Fruit fly (Drosophila melanogaster) whole organism, embryonic: ENCODE measurements around the gene cu.

Experiments
- B-H1 ChIP-seq: fragments of 200-800 bp; sonication (Bioruptor generic); IDR thresholded peaks from 3 replicates; pipeline ENCODE4 v1.3.6; 2022; ENCODE audit warnings: missing biosample characterization, missing genetic modification characterization
- CG10267 ChIP-seq: fragments of 200-800 bp; sonication (Bioruptor generic); optimal IDR thresholded peaks from 2 replicates; lab custom pipeline; 2018; ENCODE audit warnings: missing biosample characterization, mild to moderate bottlenecking, missing genetic modification characterization, moderate library complexity
- CG12104 ChIP-seq: fragments of 200-800 bp; sonication (Bioruptor generic); optimal IDR thresholded peaks from 3 replicates; lab custom pipeline; 2016; ENCODE audit warnings: missing biosample characterization, missing genetic modification characterization
- CG12299 ChIP-seq: fragments of 200-800 bp; sonication (Bioruptor generic); optimal IDR thresholded peaks from 2 replicates; lab custom pipeline; 2018; ENCODE audit warnings: missing biosample characterization, mild to moderate bottlenecking, missing genetic modification characterization
- CG13123 ChIP-seq: fragments of 200-800 bp; sonication (Bioruptor generic); optimal IDR thresholded peaks from 2 replicates; lab custom pipeline; 2016; ENCODE audit warnings: missing biosample characterization, missing genetic modification characterization
- CG13296 ChIP-seq: fragments of 200-800 bp; sonication (Bioruptor generic); optimal IDR thresholded peaks from 3 replicates; lab custom pipeline; 2018; ENCODE audit warnings: missing biosample characterization, mild to moderate bottlenecking, missing genetic modification characterization
- CG14710 ChIP-seq: fragments of 200-800 bp; sonication (Bioruptor generic); optimal IDR thresholded peaks from 3 replicates; lab custom pipeline; 2019; ENCODE audit warnings: missing biosample characterization, mild to moderate bottlenecking, missing genetic modification characterization, moderate library complexity
- CG17359 ChIP-seq: fragments of 200-800 bp; sonication (Bioruptor generic); optimal IDR thresholded peaks from 3 replicates; lab custom pipeline; 2018; ENCODE audit warnings: missing biosample characterization, mild to moderate bottlenecking, missing genetic modification characterization, moderate library complexity
- CG18262 ChIP-seq: fragments of 200-800 bp; optimal IDR thresholded peaks from 3 replicates; lab custom pipeline; 2019; ENCODE audit warnings: missing biosample characterization, mild to moderate bottlenecking, missing genetic modification characterization, moderate library complexity
- CG2120 ChIP-seq: fragments of 200-800 bp; sonication (Bioruptor generic); optimal IDR thresholded peaks from 3 replicates; lab custom pipeline; 2016; ENCODE audit warnings: missing biosample characterization, missing genetic modification characterization
- CG2712 ChIP-seq: fragments of 200-800 bp; optimal IDR thresholded peaks from 3 replicates; lab custom pipeline; 2019; ENCODE audit warnings: missing biosample characterization, mild to moderate bottlenecking, missing genetic modification characterization, moderate library complexity
- CG30431 ChIP-seq: fragments of 200-800 bp; sonication (Bioruptor generic); optimal IDR thresholded peaks from 2 replicates; lab custom pipeline; 2017; ENCODE audit warnings: missing biosample characterization, missing genetic modification characterization
- CG31441 ChIP-seq: fragments of 200-800 bp; sonication (Bioruptor generic); IDR thresholded peaks from 2 replicates; pipeline ENCODE4 v1.3.6; 2022; ENCODE audit warnings: missing biosample characterization, missing genetic modification characterization
- CG3281 ChIP-seq: fragments of 200-800 bp; sonication (Bioruptor generic); optimal IDR thresholded peaks from 3 replicates; lab custom pipeline; 2017; ENCODE audit warnings: missing biosample characterization, mild to moderate bottlenecking, missing genetic modification characterization
- CG34376 ChIP-seq: fragments of 200-800 bp; sonication (Bioruptor generic); optimal IDR thresholded peaks from 2 replicates; lab custom pipeline; 2018; ENCODE audit warnings: missing biosample characterization, mild to moderate bottlenecking, missing genetic modification characterization
- CG3995 ChIP-seq: fragments of 200-800 bp; sonication (Bioruptor generic); optimal IDR thresholded peaks from 3 replicates; lab custom pipeline; 2016; ENCODE audit warnings: missing biosample characterization, missing genetic modification characterization
- CG4282 ChIP-seq: fragments of 200-800 bp; sonication (Bioruptor generic); optimal IDR thresholded peaks from 2 replicates; lab custom pipeline; 2016; ENCODE audit warnings: missing biosample characterization, missing genetic modification characterization
- CG43689 ChIP-seq: fragments of 200-800 bp; sonication (Bioruptor generic); IDR thresholded peaks from 2 replicates; pipeline ENCODE4 v1.3.6; 2022; ENCODE audit warnings: missing biosample characterization, missing genetic modification characterization
- CG4854 ChIP-seq: fragments of 200-800 bp; sonication (Bioruptor generic); optimal IDR thresholded peaks from 2 replicates; lab custom pipeline; 2016; ENCODE audit warnings: missing biosample characterization, missing genetic modification characterization, inconsistent platforms
- CG6683 ChIP-seq: fragments of 200-800 bp; sonication (Bioruptor generic); optimal IDR thresholded peaks from 2 replicates; lab custom pipeline; 2017; ENCODE audit warnings: missing biosample characterization, mild to moderate bottlenecking, missing genetic modification characterization, missing genetic modification reagents
- CG7987 ChIP-seq: fragments of 200-800 bp; sonication (Bioruptor generic); optimal IDR thresholded peaks from 2 replicates; lab custom pipeline; 2018; ENCODE audit warnings: missing biosample characterization, mild to moderate bottlenecking, missing genetic modification characterization, moderate library complexity
- CG8290 ChIP-seq, 3 experiments: fragments of 200-800 bp; sonication (Bioruptor generic); optimal IDR thresholded peaks; 2 replicates each; lab custom pipeline; 2016 to 2019; ENCODE audit warnings: missing biosample characterization in 3 of 3, missing genetic modification characterization in 3 of 3, mild to moderate bottlenecking in 2 of 3, moderate library complexity in 1 of 3
- CG9817 ChIP-seq: fragments of 200-800 bp; sonication (Bioruptor generic); optimal IDR thresholded peaks from 2 replicates; lab custom pipeline; 2018; ENCODE audit warnings: missing biosample characterization, mild to moderate bottlenecking, missing genetic modification characterization, moderate library complexity
- Drgx ChIP-seq: fragments of 200-800 bp; sonication (Bioruptor generic); IDR thresholded peaks from 2 replicates; pipeline ENCODE4 v1.3.6; 2022; ENCODE audit warnings: missing biosample characterization, missing genetic modification characterization
- Fer1 ChIP-seq: fragments of 200-800 bp; sonication (Bioruptor generic); optimal IDR thresholded peaks from 2 replicates; lab custom pipeline; 2017; ENCODE audit warnings: missing biosample characterization, mild to moderate bottlenecking, missing genetic modification characterization
- Fer3 ChIP-seq: fragments of 200-800 bp; sonication (Bioruptor generic); optimal IDR thresholded peaks from 2 replicates; lab custom pipeline; 2018; ENCODE audit warnings: missing biosample characterization, mild to moderate bottlenecking, missing genetic modification characterization, moderate library complexity
- H15 ChIP-seq: fragments of 200-800 bp; sonication (Bioruptor generic); IDR thresholded peaks from 3 replicates; pipeline ENCODE4 v1.3.6; 2022; ENCODE audit warnings: missing biosample characterization, missing genetic modification characterization
- HLH3B ChIP-seq: fragments of 200-800 bp; sonication (Bioruptor generic); IDR thresholded peaks from 2 replicates; pipeline ENCODE4 v1.3.6; 2022; ENCODE audit warnings: missing biosample characterization, missing genetic modification characterization
- Hr78 ChIP-seq, 2 experiments: fragments of 200-800 bp in 1 of 2; fragments of >200 bp in 1 of 2; sonication (Bioruptor generic) in 1 of 2; optimal IDR thresholded peaks; 2 replicates each; lab custom pipeline; 2017 to 2019; ENCODE audit warnings: missing biosample characterization in 2 of 2, missing genetic modification characterization in 2 of 2, mild to moderate bottlenecking in 1 of 2, moderate library complexity in 1 of 2
- Nf-YC ChIP-seq: fragments of 200-800 bp; optimal IDR thresholded peaks from 3 replicates; lab custom pipeline; 2019; ENCODE audit warnings: missing biosample characterization, mild to moderate bottlenecking, missing genetic modification characterization, moderate library complexity
- Pdp1 ChIP-seq, 2 experiments: fragments of 200-800 bp; sonication (Bioruptor generic); optimal IDR thresholded peaks; 3 replicates each; lab custom pipeline; 2016; ENCODE audit warnings: missing biosample characterization in 2 of 2, missing genetic modification characterization in 2 of 2, mild to moderate bottlenecking in 1 of 2, moderate library complexity in 1 of 2
- Ptx1 ChIP-seq: fragments of 200-800 bp; sonication (Bioruptor generic); IDR thresholded peaks from 2 replicates; pipeline ENCODE4 v1.3.6; 2022; ENCODE audit warnings: missing biosample characterization, missing genetic modification characterization
- Rfx ChIP-seq: fragments of 200-800 bp; sonication (Bioruptor generic); IDR thresholded peaks from 2 replicates; pipeline ENCODE4 v1.3.6; 2022; ENCODE audit warnings: missing biosample characterization, missing genetic modification characterization
- Side ChIP-seq: fragments of 200-800 bp; sonication (Bioruptor generic); optimal IDR thresholded peaks from 2 replicates; lab custom pipeline; 2016; ENCODE audit warnings: missing biosample characterization, missing genetic modification characterization
- ac ChIP-seq: fragments of 200-800 bp; sonication (Bioruptor generic); optimal IDR thresholded peaks from 3 replicates; lab custom pipeline; 2017; ENCODE audit warnings: missing biosample characterization, mild to moderate bottlenecking, missing genetic modification characterization
- chinmo ChIP-seq: fragments of 200-800 bp; sonication (Bioruptor generic); IDR thresholded peaks from 4 replicates; pipeline ENCODE4 v1.3.6; 2022; ENCODE audit warnings: missing biosample characterization, missing genetic modification characterization; ENCODE audit not compliant: partially characterized antibody
- croc ChIP-seq: fragments of 200-800 bp; sonication (Bioruptor generic); conservative IDR thresholded peaks from 3 replicates; pipeline ENCODE4 v1.3.6; 2022; ENCODE audit warnings: missing biosample characterization, missing genetic modification characterization
- ind ChIP-seq: fragments of 200-800 bp; sonication (Bioruptor generic); optimal IDR thresholded peaks from 3 replicates; lab custom pipeline; 2016; ENCODE audit warnings: missing biosample characterization, missing genetic modification characterization
- lab ChIP-seq: fragments of 200-800 bp; sonication (Bioruptor generic); optimal IDR thresholded peaks from 3 replicates; lab custom pipeline; 2017; ENCODE audit warnings: missing biosample characterization, missing genetic modification characterization, mild to moderate bottlenecking, moderate library complexity, missing genetic modification reagents
- lbe ChIP-seq: fragments of 200-800 bp; sonication (Bioruptor generic); optimal IDR thresholded peaks from 2 replicates; lab custom pipeline; 2016; ENCODE audit warnings: missing biosample characterization, mild to moderate bottlenecking, missing genetic modification characterization
- mam ChIP-seq: fragments of 200-800 bp; sonication (Bioruptor generic); optimal IDR thresholded peaks from 3 replicates; lab custom pipeline; 2016; ENCODE audit warnings: missing biosample characterization, missing genetic modification characterization
- phol ChIP-seq: fragments of 200-800 bp; sonication (Bioruptor generic); optimal IDR thresholded peaks from 3 replicates; lab custom pipeline; 2018; ENCODE audit warnings: missing biosample characterization, mild to moderate bottlenecking, missing genetic modification characterization, moderate library complexity
- salm ChIP-seq: fragments of 200-800 bp; sonication (Bioruptor generic); optimal IDR thresholded peaks from 2 replicates; lab custom pipeline; 2018; ENCODE audit warnings: missing biosample characterization, mild to moderate bottlenecking, missing genetic modification characterization
- sug ChIP-seq: fragments of 200-800 bp; optimal IDR thresholded peaks from 2 replicates; lab custom pipeline; 2019; ENCODE audit warnings: missing biosample characterization, mild to moderate bottlenecking, missing genetic modification characterization, moderate library complexity
- unpg ChIP-seq: fragments of 200-800 bp; sonication (Bioruptor generic); optimal IDR thresholded peaks from 3 replicates; lab custom pipeline; 2018; ENCODE audit warnings: missing biosample characterization, mild to moderate bottlenecking, missing genetic modification characterization, moderate library complexity
- vvl ChIP-seq: fragments of 200-800 bp; sonication (Bioruptor generic); IDR thresholded peaks from 2 replicates; pipeline ENCODE4 v1.3.6; 2022; ENCODE audit warnings: missing biosample characterization, missing genetic modification characterization
- wdn ChIP-seq: fragments of 200-800 bp; sonication (Bioruptor generic); IDR thresholded peaks from 2 replicates; pipeline ENCODE4 v1.3.6; 2022; ENCODE audit warnings: missing biosample characterization, missing genetic modification characterization

Gene cu

dm6 chr3R:11240891-11241290 is 43.5 kb downstream of the cu start, which contains the start of the genes scpr-B and scpr-A (continued):
- no peak for TF ChIP-seq vvl

dm6 chr3R:11243057-11243740 is 45.8 kb downstream of the cu start:
- TF ChIP-seq CG2712 (peak; percentile 63), CG13123 (GFP tag; lab: Kevin White, UChicago) (no peak), CG10267 (tag; lab: Kevin White, UChicago) (peak; percentile 34), croc (GFP tag; lab: Robert Waterston, UW) (no peak), Side (GFP tag; lab: Kevin White, UChicago) (peak; percentile 13), Pdp1 (GFP tag; optimal IDR thresholded peaks at IDR 0.05; lab: Kevin White, UChicago) (peak in 1 of 2 experiments; percentile 97), CG4282 (GFP tag; lab: Kevin White, UChicago) (no peak), sug (tag; lab: Kevin White, UChicago) (peak; percentile 24), Rfx (GFP tag; lab: Robert Waterston, UW) (peak; percentile 66), H15 (GFP tag; lab: Robert Waterston, UW) (no peak), chinmo (GFP tag; lab: Robert Waterston, UW) (peak; percentile 15; the same call in 1 of the 4 replicates), CG34376 (no peak), CG30431 (GFP tag; lab: Kevin White, UChicago) (no peak), CG9817 (tag; lab: Kevin White, UChicago) (no peak), CG7987 (GFP tag; lab: Kevin White, UChicago) (peak; percentile 23), CG13296 (GFP tag; lab: Kevin White, UChicago) (peak; percentile 77), salm (no peak), phol (peak; percentile 29), CG3281 (GFP tag; lab: Kevin White, UChicago) (peak; percentile 79), B-H1 (GFP tag; lab: Robert Waterston, UW) (no peak), CG6683 (GFP tag; lab: Kevin White, UChicago) (peak; percentile 30), CG12104 (GFP tag; lab: Kevin White, UChicago) (peak; percentile 21), CG12299 (tag; lab: Kevin White, UChicago) (peak; percentile 36), HLH3B (GFP tag; lab: Robert Waterston, UW) (0 out of 2 replicates have a peak, but pooled peaks have one; percentile 24), CG4854 (no peak), lbe (GFP tag; lab: Kevin White, UChicago) (peak; percentile 24), ind (GFP tag; lab: Kevin White, UChicago) (peak; percentile 25), CG8290 (GFP tag; optimal IDR thresholded peaks at IDR 0.05; lab: Kevin White, UChicago) (peak; percentile 11), CG8290 (tag; optimal IDR thresholded peaks at IDR 0.05; lab: Kevin White, UChicago) (peak in 1 of 2 experiments; percentile 13), CG31441 (GFP tag; lab: Robert Waterston, UW) (peak; percentile 76), CG18262 (tag; lab: Kevin White, UChicago) (peak; percentile 56), Fer3 (tag; lab: Kevin White, UChicago) (peak; percentile 42), Hr78 (GFP tag; optimal IDR thresholded peaks at IDR 0.05; lab: Kevin White, UChicago) (peak in 1 of 2 experiments; percentile 63), wdn (GFP tag; lab: Robert Waterston, UW) (no peak), lab (peak; percentile 77), CG14710 (tag; lab: Kevin White, UChicago) (peak; percentile 33), CG2120 (peak; percentile 31), ac (GFP tag; lab: Kevin White, UChicago) (no peak), Nf-YC (tag; lab: Kevin White, UChicago) (peak; percentile 49), CG43689 (GFP tag; lab: Robert Waterston, UW) (no peak), Drgx (no peak), CG3995 (GFP tag; lab: Kevin White, UChicago) (no peak), CG17359 (peak; percentile 57), Fer1 (GFP tag; lab: Kevin White, UChicago) (peak; percentile 77), unpg (GFP tag; lab: Kevin White, UChicago) (peak; percentile 56), Ptx1 (GFP tag; lab: Robert Waterston, UW) (peak; percentile 38; the same call in 1 of the 2 replicates), mam (GFP tag; lab: Kevin White, UChicago) (peak; percentile 45)
